Worm (Caenorhabditis elegans) whole organism, midembryonic: ENCODE measurements around the gene Y53F4B.18.

ENCODE experiments used
- T22C8.4 ChIP-seq: fragments of 200-800 bp; sonication (Bioruptor generic); IDR thresholded peaks from 2 replicates; pipeline ENCODE4 v1.3.6; 2022; ENCODE audit warnings: missing genetic modification characterization, missing compliant biosample characterization
- cog-1 ChIP-seq: sonication (generic microtip); optimal IDR thresholded peaks from 2 replicates; lab custom pipeline; 2016; ENCODE audit warnings: missing genetic modification characterization, missing compliant biosample characterization
- flt-1 ChIP-seq: fragments of 200-800 bp; sonication (Bioruptor generic); IDR thresholded peaks from 2 replicates; pipeline ENCODE4 v1.3.6; 2022; ENCODE audit warnings: missing genetic modification characterization, missing compliant biosample characterization
- klf-2 ChIP-seq: fragments of 200-800 bp; sonication (Bioruptor generic); conservative IDR thresholded peaks from 2 replicates; pipeline ENCODE4 v1.3.6; 2022; ENCODE audit warnings: missing genetic modification reagents, missing genetic modification characterization, missing compliant biosample characterization
- med-1 ChIP-seq: sonication (generic microtip); optimal IDR thresholded peaks from 2 replicates; lab custom pipeline; 2017; ENCODE audit warnings: missing genetic modification characterization, mild to moderate bottlenecking, missing compliant biosample characterization, antibody characterized with exemption, missing genetic modification reagents; ENCODE audit not compliant: insufficient read depth
- ref-1 ChIP-seq: fragments of 200-800 bp; sonication (Bioruptor generic); conservative IDR thresholded peaks from 2 replicates; pipeline ENCODE4 v1.3.6; 2022; ENCODE audit warnings: missing genetic modification reagents, missing genetic modification characterization, missing compliant biosample characterization
- tab-1 ChIP-seq: fragments of 200-800 bp; sonication (Bioruptor generic); IDR thresholded peaks from 2 replicates; pipeline ENCODE4 v1.3.6; 2022; ENCODE audit warnings: missing genetic modification characterization, missing compliant biosample characterization
- ztf-23 ChIP-seq: fragments of 200-800 bp; sonication (Bioruptor generic); IDR thresholded peaks from 2 replicates; pipeline ENCODE4 v1.3.6; 2022; ENCODE audit warnings: missing genetic modification reagents, missing genetic modification characterization, missing compliant biosample characterization
- ztf-29 ChIP-seq: fragments of 200-800 bp; sonication (Bioruptor generic); IDR thresholded peaks from 2 replicates; pipeline ENCODE4 v1.3.6; 2022; ENCODE audit warnings: missing genetic modification reagents, missing genetic modification characterization, missing compliant biosample characterization

ce11 chrII:15015669-15016068 lies 55.8 kb downstream of the Y53F4B.18 start:
- TF ChIP-seq T22C8.4 (GFP tag; lab: Robert Waterston, UW) (no peak), tab-1 (no peak), cog-1 (tag; lab: Kevin White, UChicago) (no peak), flt-1 (GFP tag; lab: Robert Waterston, UW) (no peak), klf-2 (GFP tag; lab: Robert Waterston, UW) (no peak), med-1 (GFP tag; lab: Kevin White, UChicago) (no peak), ztf-23 (no peak), ref-1 (GFP tag; lab: Robert Waterston, UW) (no peak), ztf-29 (GFP tag; lab: Robert Waterston, UW) (no peak)
